Worm (Caenorhabditis elegans): ENCODE measurements around the gene Y82E9BR.19.

ce11 chrIII:1468358-1469305 is 26.5 kb downstream of the Y82E9BR.19 start:
- TF ChIP-seq ref-1 (GFP tag; conservative IDR thresholded peaks at IDR 0.05), result no peak
- no peak for TF ChIP-seq ztf-23 (GFP tag; IDR thresholded peaks at IDR 0.05)
- no peak for TF ChIP-seq med-1 (GFP tag; optimal IDR thresholded peaks at IDR 0.05; ENCODE audit: insufficient read depth)
- no peak for TF ChIP-seq ztf-29 (GFP tag; IDR thresholded peaks at IDR 0.05)
- TF ChIP-seq klf-2 (GFP tag; conservative IDR thresholded peaks at IDR 0.05), result no peak
- TF ChIP-seq T22C8.4 (GFP tag; IDR thresholded peaks at IDR 0.05), result peak; percentile 85
